Fruit fly (Drosophila melanogaster) whole organism, prepupa: ENCODE measurements around the gene CG31627.

ENCODE experiments used
- CG11902 ChIP-seq: fragments of 200-800 bp; sonication (Bioruptor generic); optimal IDR thresholded peaks from 3 replicates; lab custom pipeline; 2016; ENCODE audit warnings: missing biosample characterization, missing genetic modification characterization
- Ets21C ChIP-seq: fragments of 200-800 bp; sonication (Bioruptor generic); optimal IDR thresholded peaks from 3 replicates; lab custom pipeline; 2016; ENCODE audit warnings: missing biosample characterization, missing genetic modification characterization
- Hr39 ChIP-seq: fragments of 200-800 bp; sonication (Bioruptor generic); optimal IDR thresholded peaks from 2 replicates; lab custom pipeline; 2016; ENCODE audit warnings: missing biosample characterization, missing genetic modification characterization
- dsx ChIP-seq: fragments of 200-800 bp; optimal IDR thresholded peaks from 3 replicates; lab custom pipeline; 2019; ENCODE audit warnings: missing biosample characterization, mild to moderate bottlenecking, missing genetic modification characterization, moderate library complexity; ENCODE audit not compliant: poor library complexity, severe bottlenecking
- lz ChIP-seq: fragments of 200-800 bp; sonication (Bioruptor generic); optimal IDR thresholded peaks from 3 replicates; lab custom pipeline; 2016; ENCODE audit warnings: missing biosample characterization, missing genetic modification characterization

dm6 chr2L:21214961-21215362 is 41.9 kb downstream of the CG31627 start:
- TF ChIP-seq dsx (GFP tag; lab: Kevin White, UChicago) (no peak), Ets21C (GFP tag; lab: Kevin White, UChicago) (no peak), CG11902 (no peak), Hr39 (GFP tag; lab: Kevin White, UChicago) (no peak), lz (GFP tag; lab: Kevin White, UChicago) (peak; percentile 48)
